Worm (Caenorhabditis elegans) whole organism, mixed stage, embryonic: ENCODE results near the gene nep-26.

Source experiments
- M03D4.4 ChIP-seq: sonication (generic microtip); optimal IDR thresholded peaks from 2 replicates; lab custom pipeline; 2017; ENCODE audit warnings: mild to moderate bottlenecking, missing genetic modification characterization, missing compliant biosample characterization
- blmp-1 ChIP-seq: fragments of 150-350 bp; optimal IDR thresholded peaks from 2 replicates; lab custom pipeline; 2014; ENCODE audit warnings: missing biosample characterization, missing genetic modification characterization
- ceh-39 ChIP-seq: fragments of 150-350 bp; optimal IDR thresholded peaks from 2 replicates; lab custom pipeline; 2014; ENCODE audit warnings: missing biosample characterization, missing genetic modification characterization
- ceh-43 ChIP-seq: fragments of 200-800 bp; sonication (Bioruptor generic); optimal IDR thresholded peaks from 2 replicates; lab custom pipeline; 2018; ENCODE audit warnings: mild to moderate bottlenecking, missing genetic modification characterization, moderate library complexity, missing compliant biosample characterization
- ces-1 ChIP-seq: fragments of 150-350 bp; optimal IDR thresholded peaks from 2 replicates; lab custom pipeline; 2014; ENCODE audit warnings: missing biosample characterization, missing genetic modification reagents, missing genetic modification characterization
- cnd-1 ChIP-seq: fragments of 200-800 bp; sonication (Bioruptor generic); optimal IDR thresholded peaks from 2 replicates; lab custom pipeline; 2018; ENCODE audit warnings: mild to moderate bottlenecking, missing genetic modification characterization, missing compliant biosample characterization
- drap-1 ChIP-seq: fragments of 200-800 bp; sonication (Bioruptor generic); optimal IDR thresholded peaks from 3 replicates; lab custom pipeline; 2018; ENCODE audit warnings: mild to moderate bottlenecking, missing genetic modification characterization, missing compliant biosample characterization
- elt-1 ChIP-seq: sonication (generic microtip); optimal IDR thresholded peaks from 2 replicates; lab custom pipeline; 2017; ENCODE audit warnings: missing genetic modification characterization, mild to moderate bottlenecking, missing compliant biosample characterization, antibody characterized with exemption, moderate library complexity, borderline replicate concordance; ENCODE audit not compliant: insufficient read depth
- elt-3 ChIP-seq: fragments of 150-350 bp; optimal IDR thresholded peaks from 2 replicates; lab custom pipeline; 2014; ENCODE audit warnings: missing biosample characterization, missing genetic modification characterization
- hlh-1 ChIP-seq: fragments of 150-350 bp; optimal IDR thresholded peaks from 2 replicates; lab custom pipeline; 2014; ENCODE audit warnings: missing biosample characterization, missing genetic modification reagents, missing genetic modification characterization
- lin-13 ChIP-seq: fragments of 150-350 bp; optimal IDR thresholded peaks from 2 replicates; lab custom pipeline; 2014; ENCODE audit warnings: missing biosample characterization, missing genetic modification characterization
- lin-32 ChIP-seq: fragments of 200-800 bp; sonication (Bioruptor generic); optimal IDR thresholded peaks from 2 replicates; lab custom pipeline; 2018; ENCODE audit warnings: mild to moderate bottlenecking, missing genetic modification characterization, missing compliant biosample characterization
- lsy-2 ChIP-seq: fragments of 150-350 bp; optimal IDR thresholded peaks from 2 replicates; lab custom pipeline; 2014; ENCODE audit warnings: missing biosample characterization, missing genetic modification characterization
- mab-5 ChIP-seq: fragments of 150-350 bp; optimal IDR thresholded peaks from 2 replicates; lab custom pipeline; 2014; ENCODE audit warnings: missing biosample characterization, missing genetic modification characterization
- mep-1 ChIP-seq: fragments of 150-350 bp; optimal IDR thresholded peaks from 2 replicates; lab custom pipeline; 2017; ENCODE audit warnings: missing biosample characterization, missing genetic modification reagents, missing genetic modification characterization, inconsistent platforms
- nhr-2 ChIP-seq: fragments of 150-350 bp; optimal IDR thresholded peaks from 2 replicates; lab custom pipeline; 2014; ENCODE audit warnings: missing biosample characterization, missing genetic modification characterization
- nhr-237 ChIP-seq: fragments of 150-350 bp; optimal IDR thresholded peaks from 2 replicates; lab custom pipeline; 2014; ENCODE audit warnings: missing biosample characterization, missing genetic modification characterization
- nhr-28 ChIP-seq: fragments of 150-350 bp; optimal IDR thresholded peaks from 2 replicates; lab custom pipeline; 2014; ENCODE audit warnings: missing biosample characterization, missing genetic modification characterization
- pha-4 ChIP-seq: fragments of 150-350 bp; optimal IDR thresholded peaks from 2 replicates; lab custom pipeline; 2018; ENCODE audit warnings: missing biosample characterization, missing genetic modification reagents, missing genetic modification characterization
- sem-2 ChIP-seq: fragments of 200-800 bp; sonication (Bioruptor generic); optimal IDR thresholded peaks from 2 replicates; lab custom pipeline; 2018; ENCODE audit warnings: mild to moderate bottlenecking, missing genetic modification characterization, missing compliant biosample characterization
- snpc-4 ChIP-seq: fragments of 150-350 bp; optimal IDR thresholded peaks from 2 replicates; lab custom pipeline; 2014; ENCODE audit warnings: missing biosample characterization, missing genetic modification characterization
- sptf-1 ChIP-seq: sonication (generic microtip); optimal IDR thresholded peaks from 2 replicates; lab custom pipeline; 2017; ENCODE audit warnings: mild to moderate bottlenecking, missing genetic modification characterization, moderate library complexity, missing compliant biosample characterization
- tbx-8 ChIP-seq: fragments of 200-800 bp; sonication (Bioruptor generic); optimal IDR thresholded peaks from 2 replicates; lab custom pipeline; 2018; ENCODE audit warnings: mild to moderate bottlenecking, missing genetic modification characterization, moderate library complexity, missing compliant biosample characterization
- unc-120 ChIP-seq: sonication (generic microtip); optimal IDR thresholded peaks from 2 replicates; lab custom pipeline; 2017; ENCODE audit warnings: missing genetic modification characterization, missing compliant biosample characterization; ENCODE audit not compliant: poor library complexity, severe bottlenecking
- unc-39 ChIP-seq: fragments of 150-350 bp; optimal IDR thresholded peaks from 2 replicates; lab custom pipeline; 2014; ENCODE audit warnings: missing biosample characterization, missing genetic modification characterization
- unc-62 ChIP-seq: fragments of 150-350 bp; optimal IDR thresholded peaks from 2 replicates; lab custom pipeline; 2014; ENCODE audit warnings: missing biosample characterization, missing genetic modification reagents, missing genetic modification characterization
- ztf-11 ChIP-seq: fragments of 150-350 bp; optimal IDR thresholded peaks from 2 replicates; lab custom pipeline; 2014; ENCODE audit warnings: missing biosample characterization, missing genetic modification characterization

nep-26 gene

DNA sequence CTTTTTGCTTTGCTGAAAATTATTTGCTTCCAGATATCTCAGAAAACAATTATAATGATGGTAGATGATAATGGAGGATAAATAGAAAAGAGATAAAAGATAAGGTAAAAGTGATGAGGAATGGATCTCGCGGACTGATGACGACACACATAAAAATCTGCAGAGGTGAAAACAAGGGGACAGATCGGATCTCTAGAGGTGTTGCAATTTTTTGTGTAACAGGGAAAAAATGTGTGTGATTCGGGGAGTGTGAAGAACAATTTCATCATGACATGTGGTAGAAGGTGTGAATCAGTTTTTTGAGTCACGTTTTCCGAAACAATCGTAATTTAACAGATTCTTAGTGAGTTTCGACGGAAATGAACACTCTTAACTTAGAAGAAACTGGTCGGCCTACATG lies 11.0 kb downstream of the nep-26 start:
- TF ChIP-seq unc-120 (tag; lab: Kevin White, UChicago) (no peak), elt-1 (tag; lab: Kevin White, UChicago) (peak; percentile 4)

DNA sequence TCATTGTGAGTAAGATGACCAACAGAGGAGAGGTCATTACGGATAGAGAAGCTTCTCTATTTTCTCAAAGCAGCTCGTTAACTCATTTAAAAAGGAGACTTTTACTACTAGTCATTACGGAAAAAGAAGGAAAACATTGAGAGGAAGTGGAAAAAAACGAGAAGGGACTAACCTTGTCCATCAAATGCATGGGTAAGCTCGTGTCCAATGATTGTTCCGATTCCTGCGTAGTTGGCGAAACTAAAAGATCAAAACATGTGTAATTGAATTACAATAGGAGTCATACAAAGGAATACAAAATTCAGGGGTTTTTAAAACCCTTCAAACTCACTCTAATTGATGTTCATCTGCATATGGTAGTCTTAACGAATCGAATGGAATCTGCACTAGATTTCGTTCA lies 14.9 kb downstream of the nep-26 start:
- TF ChIP-seq tbx-8 (GFP tag; lab: Kevin White, UChicago) (no peak), ces-1 (GFP tag; lab: Kevin White, UChicago) (peak; percentile 26), unc-120 (tag; lab: Kevin White, UChicago) (no peak)

DNA sequence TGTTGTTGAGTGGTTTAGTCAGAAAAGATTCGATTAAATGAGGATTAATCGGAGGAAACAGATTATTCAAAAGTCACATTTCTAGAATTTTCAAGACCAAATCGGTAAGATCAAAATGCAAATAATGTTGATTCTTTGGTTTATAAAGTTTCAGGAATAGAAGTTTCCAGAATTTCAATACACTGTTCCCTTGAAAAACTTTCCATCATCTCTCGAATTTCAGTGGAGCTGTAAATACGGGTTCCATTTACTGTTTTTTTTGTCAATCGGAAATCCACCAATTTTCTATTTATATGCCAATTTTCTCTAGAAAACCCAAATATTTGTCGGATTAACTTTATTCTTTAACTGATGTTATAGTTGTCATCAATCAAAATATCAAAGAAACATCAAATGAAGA lies 16.8 kb downstream of the nep-26 start:
- TF ChIP-seq tbx-8 (GFP tag; lab: Kevin White, UChicago) (no peak), sem-2 (no peak), drap-1 (GFP tag; lab: Kevin White, UChicago) (no peak), snpc-4 (tag; lab: Kevin White, UChicago) (no peak), ces-1 (GFP tag; lab: Kevin White, UChicago) (no peak), mab-5 (tag; lab: Kevin White, UChicago) (no peak), lsy-2 (tag; lab: Kevin White, UChicago) (no peak)

DNA sequence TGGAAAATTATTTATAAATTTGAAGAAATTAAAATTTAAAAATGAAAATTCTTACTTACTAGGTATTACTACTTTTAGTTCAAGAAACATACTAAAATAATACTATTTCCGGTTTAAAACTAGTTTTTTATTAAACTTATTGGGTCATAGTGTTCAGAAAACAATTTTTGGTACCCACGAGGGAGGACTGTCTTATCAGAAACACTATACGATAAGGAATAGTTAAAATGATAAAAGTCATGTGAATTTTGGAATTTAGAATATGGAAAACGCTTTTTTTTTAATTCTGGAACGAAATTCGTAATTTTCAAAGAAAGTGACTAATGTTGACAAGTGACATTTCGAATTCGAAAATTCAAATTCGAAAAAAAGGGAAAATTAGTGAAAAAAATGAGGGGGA lies 18.3 kb downstream of the nep-26 start:
- TF ChIP-seq ceh-39 (tag; lab: Kevin White, UChicago), result no peak
- TF ChIP-seq mab-5 (tag; lab: Kevin White, UChicago), result no peak
- TF ChIP-seq ceh-43 (GFP tag; lab: Kevin White, UChicago), result no peak
- TF ChIP-seq hlh-1 (tag; lab: Kevin White, UChicago), result no peak
- TF ChIP-seq nhr-28 (tag; lab: Kevin White, UChicago), result no peak
- TF ChIP-seq nhr-237 (tag; lab: Kevin White, UChicago), result no peak
- no peak for TF ChIP-seq tbx-8 (GFP tag; lab: Kevin White, UChicago)
- no peak for TF ChIP-seq lin-32 (GFP tag; lab: Kevin White, UChicago)
- TF ChIP-seq lin-13, result no peak
- no peak for TF ChIP-seq unc-62 (GFP tag; lab: Kevin White, UChicago)
- no peak for TF ChIP-seq cnd-1 (tag; lab: Kevin White, UChicago)
- TF ChIP-seq sptf-1 (tag; lab: Kevin White, UChicago), result no peak
- TF ChIP-seq M03D4.4 (tag; lab: Kevin White, UChicago), result no peak
- no peak for TF ChIP-seq elt-1 (tag; lab: Kevin White, UChicago)

DNA sequence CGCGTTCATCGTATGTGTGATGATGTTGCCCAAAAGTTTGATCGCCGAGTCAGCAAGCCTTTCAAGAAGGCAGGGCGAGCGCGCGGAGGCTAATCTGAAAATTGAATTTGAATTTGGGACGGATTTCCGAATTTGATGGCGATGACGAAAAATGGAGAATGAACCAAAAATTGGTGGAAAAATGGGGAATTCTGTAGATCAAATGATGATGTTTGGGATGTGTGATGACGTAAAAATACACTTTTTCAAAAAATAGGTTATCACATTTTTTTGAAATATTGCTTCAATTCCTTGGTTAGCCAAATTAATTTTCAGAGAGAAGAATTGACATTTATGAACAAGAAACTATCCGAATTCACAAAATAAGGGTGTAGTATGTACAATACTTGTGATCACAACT lies 20.4 kb downstream of the nep-26 start, which contains the start of gene ZK971.1:
Gene ZK971.1 (minus strand): TSS at position 101 of the 400 bp plus-strand sequence.
- no peak for TF ChIP-seq ceh-43 (GFP tag; lab: Kevin White, UChicago)
- TF ChIP-seq elt-1 (tag; lab: Kevin White, UChicago), result no peak
- no peak for TF ChIP-seq unc-39 (tag; lab: Kevin White, UChicago)
- TF ChIP-seq ces-1 (GFP tag; lab: Kevin White, UChicago), result peak; percentile 29
- no peak for TF ChIP-seq pha-4 (tag; lab: Kevin White, UChicago)

DNA sequence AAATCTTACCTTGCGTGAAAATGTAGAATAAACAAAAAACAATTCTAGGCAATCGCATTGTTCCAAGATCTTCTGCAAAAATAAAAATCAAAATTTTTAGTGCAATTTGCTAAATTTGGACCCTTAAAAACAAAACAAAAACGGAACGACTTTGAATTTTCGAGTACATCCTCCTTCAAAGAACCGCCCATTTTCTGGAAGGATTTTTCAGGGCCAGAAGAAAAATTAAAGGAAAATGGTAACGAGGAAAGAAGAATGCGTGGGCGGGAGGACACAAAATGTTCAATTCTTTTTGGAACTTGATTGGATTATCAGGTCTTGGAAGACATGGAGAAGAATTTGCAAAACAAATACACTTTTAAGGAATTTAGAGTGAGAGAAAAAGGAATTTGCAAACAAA lies 28.8 kb downstream of the nep-26 start, which contains the start of gene F54B3.4:
Gene F54B3.4 (minus strand): TSS at position 101 of the 400 bp plus-strand sequence.
- TF ChIP-seq ces-1 (GFP tag; lab: Kevin White, UChicago) (peak; percentile 53), tbx-8 (GFP tag; lab: Kevin White, UChicago) (no peak), ztf-11 (no peak)
- TF ChIP-seq, all 35 proteins: peak for 1

DNA sequence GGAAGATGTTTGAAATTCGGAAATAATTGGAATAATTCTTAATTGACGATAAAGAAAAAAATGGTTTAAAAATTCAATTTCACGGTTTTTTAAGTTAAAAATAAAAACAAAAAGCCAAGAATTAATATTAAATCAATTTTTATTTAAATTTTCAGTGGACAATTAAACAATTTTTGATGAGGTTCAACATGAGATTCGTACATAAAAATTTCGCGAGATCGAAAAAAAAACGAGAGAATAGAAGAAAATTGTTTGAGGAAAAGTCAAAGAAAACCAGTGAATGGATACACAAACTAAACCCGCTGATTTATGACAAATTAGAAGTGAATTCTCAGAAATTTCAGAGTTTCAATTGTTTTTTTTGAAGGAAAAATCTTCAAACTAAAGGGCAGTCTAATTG lies 29.9 kb downstream of the nep-26 start, which contains the start of gene F54B3.2:
Gene F54B3.2 (minus strand): TSS at position 101 of the 400 bp plus-strand sequence.
- TF ChIP-seq mep-1 (tag; lab: Kevin White, UChicago) (no peak), lin-13 (no peak), unc-62 (GFP tag; lab: Kevin White, UChicago) (no peak), unc-120 (tag; lab: Kevin White, UChicago) (no peak), elt-3 (tag; lab: Kevin White, UChicago) (no peak), pha-4 (tag; lab: Kevin White, UChicago) (no peak), unc-39 (tag; lab: Kevin White, UChicago) (no peak), nhr-28 (tag; lab: Kevin White, UChicago) (no peak), blmp-1 (tag; lab: Kevin White, UChicago) (no peak), nhr-2 (tag; lab: Kevin White, UChicago) (no peak)
